Fruit fly (Drosophila melanogaster) whole organism, embryonic: ENCODE data around the gene Edg78E.

Experiments used
- BEAF-32 ChIP-seq: fragments of 200-800 bp; sonication (Bioruptor generic); optimal IDR thresholded peaks from 3 replicates; lab custom pipeline; 2017; ENCODE audit warnings: missing biosample characterization, missing genetic modification characterization, mild to moderate bottlenecking, moderate library complexity, missing genetic modification reagents
- CG1024 ChIP-seq: fragments of 200-800 bp; sonication (Bioruptor generic); IDR thresholded peaks from 2 replicates; pipeline ENCODE4 v1.3.6; 2022; ENCODE audit warnings: missing biosample characterization, missing genetic modification characterization
- CG10431 ChIP-seq: fragments of 200-800 bp; sonication (Bioruptor generic); optimal IDR thresholded peaks from 3 replicates; lab custom pipeline; 2018; ENCODE audit warnings: missing biosample characterization, mild to moderate bottlenecking, missing genetic modification characterization
- CG12104 ChIP-seq: fragments of 200-800 bp; sonication (Bioruptor generic); optimal IDR thresholded peaks from 3 replicates; lab custom pipeline; 2016; ENCODE audit warnings: missing biosample characterization, missing genetic modification characterization
- CG12155 ChIP-seq: fragments of 200-800 bp; sonication (Bioruptor generic); optimal IDR thresholded peaks from 3 replicates; lab custom pipeline; 2016; ENCODE audit warnings: missing biosample characterization, missing genetic modification characterization
- CG13624 ChIP-seq: fragments of 200-800 bp; sonication (Bioruptor generic); optimal IDR thresholded peaks from 2 replicates; lab custom pipeline; 2016; ENCODE audit warnings: missing biosample characterization, missing genetic modification characterization
- CG13894 ChIP-seq: fragments of 200-800 bp; sonication (Bioruptor generic); optimal IDR thresholded peaks from 3 replicates; lab custom pipeline; 2018; ENCODE audit warnings: missing biosample characterization, mild to moderate bottlenecking, missing genetic modification characterization, moderate library complexity
- CG14667 ChIP-seq: fragments of 200-800 bp; sonication (Bioruptor generic); IDR thresholded peaks from 2 replicates; pipeline ENCODE4 v1.3.6; 2022; ENCODE audit warnings: missing biosample characterization, missing genetic modification characterization
- CG15269 ChIP-seq: fragments of 200-800 bp; sonication (Bioruptor generic); optimal IDR thresholded peaks from 2 replicates; lab custom pipeline; 2018; ENCODE audit warnings: missing biosample characterization, mild to moderate bottlenecking, missing genetic modification characterization, moderate library complexity
- CG16863 ChIP-seq: fragments of 200-800 bp; sonication (Bioruptor generic); optimal IDR thresholded peaks from 3 replicates; lab custom pipeline; 2016; ENCODE audit warnings: missing biosample characterization, missing genetic modification characterization
- CG17361 ChIP-seq: fragments of 200-800 bp; sonication (Bioruptor generic); IDR thresholded peaks from 3 replicates; pipeline ENCODE4 v1.3.6; 2022; ENCODE audit warnings: missing biosample characterization, missing genetic modification characterization
- CG17385 ChIP-seq: fragments of 200-800 bp; sonication (Bioruptor generic); optimal IDR thresholded peaks from 3 replicates; lab custom pipeline; 2018; ENCODE audit warnings: missing biosample characterization, mild to moderate bottlenecking, missing genetic modification characterization
- CG17612 ChIP-seq: fragments of 200-800 bp; sonication (Bioruptor generic); IDR thresholded peaks from 2 replicates; pipeline ENCODE4 v1.3.6; 2022; ENCODE audit warnings: missing biosample characterization, missing genetic modification characterization
- CG1832 ChIP-seq: fragments of 200-800 bp; sonication (Bioruptor generic); optimal IDR thresholded peaks from 2 replicates; lab custom pipeline; 2017; ENCODE audit warnings: missing biosample characterization, mild to moderate bottlenecking, missing genetic modification characterization, inconsistent platforms
- CG2199 ChIP-seq: fragments of 200-800 bp; sonication (Bioruptor generic); IDR thresholded peaks from 3 replicates; pipeline ENCODE4 v1.3.6; 2022; ENCODE audit warnings: missing biosample characterization, missing genetic modification characterization
- CG6791 ChIP-seq: fragments of 200-800 bp; sonication (Bioruptor generic); IDR thresholded peaks from 3 replicates; pipeline ENCODE4 v1.3.6; 2022; ENCODE audit warnings: missing biosample characterization, missing genetic modification characterization; ENCODE audit not compliant: partially characterized antibody
- CG9437 ChIP-seq: fragments of 200-800 bp; sonication (Bioruptor generic); optimal IDR thresholded peaks from 2 replicates; lab custom pipeline; 2018; ENCODE audit warnings: missing biosample characterization, mild to moderate bottlenecking, missing genetic modification characterization
- CG9876 ChIP-seq: fragments of 200-800 bp; sonication (Bioruptor generic); optimal IDR thresholded peaks from 2 replicates; lab custom pipeline; 2016; ENCODE audit warnings: missing biosample characterization, missing genetic modification characterization
- D19B ChIP-seq: fragments of 200-800 bp; sonication (Bioruptor generic); optimal IDR thresholded peaks from 2 replicates; lab custom pipeline; 2017; ENCODE audit warnings: missing biosample characterization, mild to moderate bottlenecking, missing genetic modification characterization
- Dek ChIP-seq: fragments of 200-800 bp; sonication (Bioruptor generic); optimal IDR thresholded peaks from 3 replicates; lab custom pipeline; 2019; ENCODE audit warnings: missing biosample characterization, mild to moderate bottlenecking, missing genetic modification characterization, moderate library complexity
- Dll ChIP-seq: fragments of 200-800 bp; sonication (Bioruptor generic); IDR thresholded peaks from 4 replicates; pipeline ENCODE4 v1.3.6; 2022; ENCODE audit warnings: missing biosample characterization, missing genetic modification characterization; ENCODE audit not compliant: partially characterized antibody
- MESR4 ChIP-seq: fragments of 200-800 bp; sonication (Bioruptor generic); optimal IDR thresholded peaks from 2 replicates; lab custom pipeline; 2018; ENCODE audit warnings: missing biosample characterization, mild to moderate bottlenecking, missing genetic modification characterization, moderate library complexity
- Meics ChIP-seq: fragments of 200-800 bp; sonication (Bioruptor generic); optimal IDR thresholded peaks from 2 replicates; lab custom pipeline; 2017; ENCODE audit warnings: missing biosample characterization, mild to moderate bottlenecking, missing genetic modification characterization
- Optix ChIP-seq: fragments of 200-800 bp; sonication (Bioruptor generic); IDR thresholded peaks from 3 replicates; pipeline ENCODE4 v1.3.6; 2022; ENCODE audit warnings: missing biosample characterization, missing genetic modification characterization
- Ptx1 ChIP-seq: fragments of 200-800 bp; sonication (Bioruptor generic); IDR thresholded peaks from 2 replicates; pipeline ENCODE4 v1.3.6; 2022; ENCODE audit warnings: missing biosample characterization, missing genetic modification characterization
- Scr ChIP-seq: fragments of 200-800 bp; sonication (Bioruptor generic); IDR thresholded peaks from 2 replicates; pipeline ENCODE4 v1.3.6; 2022; ENCODE audit warnings: missing biosample characterization, missing genetic modification characterization; ENCODE audit not compliant: partially characterized antibody
- aop ChIP-seq: fragments of 200-800 bp; sonication (Bioruptor generic); IDR thresholded peaks from 2 replicates; pipeline ENCODE4 v1.3.6; 2022; ENCODE audit warnings: missing biosample characterization, missing genetic modification characterization
- ap ChIP-seq: fragments of 200-800 bp; sonication (Bioruptor generic); IDR thresholded peaks from 2 replicates; pipeline ENCODE4 v1.3.6; 2022; ENCODE audit warnings: missing biosample characterization, missing genetic modification characterization
- ase ChIP-seq: fragments of 200-800 bp; sonication (Bioruptor generic); IDR thresholded peaks from 3 replicates; pipeline ENCODE4 v1.3.6; 2022; ENCODE audit warnings: missing biosample characterization, missing genetic modification characterization
- crp ChIP-seq, 2 experiments: fragments of 200-800 bp; sonication (Bioruptor generic); optimal IDR thresholded peaks; 2 replicates in 1 of 2; 3 replicates in 1 of 2; lab custom pipeline; 2017; ENCODE audit warnings: missing biosample characterization in 2 of 2, missing genetic modification characterization in 2 of 2, mild to moderate bottlenecking in 1 of 2, moderate library complexity in 1 of 2
- dati ChIP-seq: fragments of 200-800 bp; sonication (Bioruptor generic); IDR thresholded peaks from 2 replicates; pipeline ENCODE4 v1.3.6; 2022; ENCODE audit warnings: missing biosample characterization, missing genetic modification characterization
- dm ChIP-seq: fragments of 200-800 bp; sonication (Bioruptor generic); optimal IDR thresholded peaks from 3 replicates; lab custom pipeline; 2016; ENCODE audit warnings: missing biosample characterization, missing genetic modification characterization
- gem ChIP-seq: fragments of 200-800 bp; sonication (Bioruptor generic); optimal IDR thresholded peaks from 2 replicates; lab custom pipeline; 2019; ENCODE audit warnings: missing biosample characterization, mild to moderate bottlenecking, missing genetic modification characterization, moderate library complexity
- gsb-n ChIP-seq: fragments of 200-800 bp; sonication (Bioruptor generic); optimal IDR thresholded peaks from 3 replicates; lab custom pipeline; 2018; ENCODE audit warnings: missing biosample characterization, mild to moderate bottlenecking, missing genetic modification characterization
- hth ChIP-seq: fragments of >200 bp; optimal IDR thresholded peaks from 2 replicates; lab custom pipeline; 2017; ENCODE audit warnings: inconsistent platforms
- jigr1 ChIP-seq: fragments of 200-800 bp; sonication (Bioruptor generic); IDR thresholded peaks from 3 replicates; pipeline ENCODE4 v1.3.6; 2022; ENCODE audit warnings: missing biosample characterization, missing genetic modification characterization
- kni ChIP-seq: fragments of 200-800 bp; sonication (Bioruptor generic); optimal IDR thresholded peaks from 3 replicates; lab custom pipeline; 2017; ENCODE audit warnings: mild to moderate bottlenecking, missing biosample characterization, missing genetic modification reagents, missing genetic modification characterization
- lab ChIP-seq: fragments of 200-800 bp; sonication (Bioruptor generic); optimal IDR thresholded peaks from 3 replicates; lab custom pipeline; 2017; ENCODE audit warnings: missing biosample characterization, missing genetic modification characterization, mild to moderate bottlenecking, moderate library complexity, missing genetic modification reagents
- mirr ChIP-seq: fragments of 200-800 bp; sonication (Bioruptor generic); optimal IDR thresholded peaks from 3 replicates; lab custom pipeline; 2018; ENCODE audit warnings: missing biosample characterization, mild to moderate bottlenecking, missing genetic modification characterization
- nmo ChIP-seq: fragments of 200-800 bp; sonication (Bioruptor generic); optimal IDR thresholded peaks from 2 replicates; lab custom pipeline; 2018; ENCODE audit warnings: missing biosample characterization, mild to moderate bottlenecking, missing genetic modification characterization, moderate library complexity
- pfk ChIP-seq: fragments of 200-800 bp; sonication (Bioruptor generic); optimal IDR thresholded peaks from 2 replicates; lab custom pipeline; 2018; ENCODE audit warnings: missing biosample characterization, mild to moderate bottlenecking, missing genetic modification characterization, moderate library complexity
- salm ChIP-seq: fragments of 200-800 bp; sonication (Bioruptor generic); optimal IDR thresholded peaks from 2 replicates; lab custom pipeline; 2018; ENCODE audit warnings: missing biosample characterization, mild to moderate bottlenecking, missing genetic modification characterization
- sc ChIP-seq, 3 experiments: fragments of >200 bp in 2 of 3; fragments of 200-800 bp in 1 of 3; sonication (Bioruptor generic) in 1 of 3; optimal IDR thresholded peaks; 2 replicates in 2 of 3; 3 replicates in 1 of 3; lab custom pipeline; 2017; ENCODE audit warnings: mild to moderate bottlenecking in 1 of 3, missing biosample characterization in 1 of 3, missing genetic modification characterization in 1 of 3, missing genetic modification reagents in 1 of 3
- seq ChIP-seq: fragments of 200-800 bp; sonication (Bioruptor generic); IDR thresholded peaks from 2 replicates; pipeline ENCODE4 v1.3.6; 2022; ENCODE audit warnings: missing biosample characterization, missing genetic modification characterization
- ssp ChIP-seq: fragments of 200-800 bp; sonication (Bioruptor generic); IDR thresholded peaks from 2 replicates; pipeline ENCODE4 v1.3.6; 2022; ENCODE audit warnings: missing biosample characterization, missing genetic modification characterization
- tgo ChIP-seq: fragments of 200-800 bp; sonication (Bioruptor generic); IDR thresholded peaks from 3 replicates; pipeline ENCODE4 v1.3.6; 2022; ENCODE audit warnings: missing biosample characterization, missing genetic modification characterization
- tio ChIP-seq: fragments of 200-800 bp; sonication (Bioruptor generic); optimal IDR thresholded peaks from 2 replicates; lab custom pipeline; 2017; ENCODE audit warnings: missing biosample characterization, missing genetic modification characterization, inconsistent platforms
- twi ChIP-seq: fragments of 200-800 bp; optimal IDR thresholded peaks from 2 replicates; lab custom pipeline; 2019; ENCODE audit warnings: missing biosample characterization, mild to moderate bottlenecking, missing genetic modification characterization, moderate library complexity
- yki ChIP-seq: fragments of >200 bp; optimal IDR thresholded peaks from 3 replicates; lab custom pipeline; 2018
- zfh2 ChIP-seq: fragments of 200-800 bp; sonication (Bioruptor generic); optimal IDR thresholded peaks from 2 replicates; lab custom pipeline; 2016; ENCODE audit warnings: missing biosample characterization, missing genetic modification characterization

The Edg78E gene

dm6 chr3L:21304400-21304799, 6.8 kb upstream of the Edg78E start, which contains the start of the genes CG11309 and CG7632 (continued):
- TF ChIP-seq tio (peak; percentile 94), MESR4 (GFP tag; lab: Kevin White, UChicago) (peak; percentile 95), CG17612 (GFP tag; lab: Robert Waterston, UW) (peak; percentile 93), salm (tag; lab: Kevin White, UChicago) (peak; percentile 100), dati (peak; percentile 95), CG2199 (GFP tag; lab: Robert Waterston, UW) (peak; percentile 98), CG9437 (GFP tag; lab: Kevin White, UChicago) (peak; percentile 96), hth (lab: Kevin White, UChicago) (no peak), tgo (GFP tag; lab: Robert Waterston, UW) (peak; percentile 97), dm (GFP tag; lab: Kevin White, UChicago) (peak; percentile 98), jigr1 (GFP tag; lab: Robert Waterston, UW) (peak; percentile 75; the same call in 2 of the 3 replicates), zfh2 (GFP tag; lab: Kevin White, UChicago) (peak; percentile 97), CG1024 (GFP tag; lab: Robert Waterston, UW) (peak; percentile 95), Scr (GFP tag; lab: Robert Waterston, UW) (peak; percentile 39), CG13624 (GFP tag; lab: Kevin White, UChicago) (peak; percentile 99), Ptx1 (peak; percentile 96), gem (tag; lab: Kevin White, UChicago) (peak; percentile 100), pfk (GFP tag; lab: Kevin White, UChicago) (peak; percentile 88), CG16863 (GFP tag; lab: Kevin White, UChicago) (peak; percentile 98), kni (peak; percentile 100), CG10431 (peak; percentile 98), Optix (GFP tag; lab: Robert Waterston, UW) (peak; percentile 89), mirr (GFP tag; lab: Kevin White, UChicago) (peak; percentile 100), gsb-n (peak; percentile 99), Dll (GFP tag; lab: Robert Waterston, UW) (peak; percentile 49; the same call in 1 of the 4 replicates), seq (GFP tag; lab: Robert Waterston, UW) (peak; percentile 97), CG12155 (GFP tag; lab: Kevin White, UChicago) (peak; percentile 97), crp (GFP tag; optimal IDR thresholded peaks at IDR 0.05; lab: Kevin White, UChicago) (peak; percentile 58 to 88), CG13894 (tag; lab: Kevin White, UChicago) (peak; percentile 99), D19B (GFP tag; lab: Kevin White, UChicago) (peak; percentile 95), CG12104 (GFP tag; lab: Kevin White, UChicago) (peak; percentile 100), CG14667 (GFP tag; lab: Robert Waterston, UW) (peak; percentile 89), twi (tag; lab: Kevin White, UChicago) (peak; percentile 99), BEAF-32 (GFP tag; lab: Kevin White, UChicago) (peak; percentile 41), ssp (GFP tag; lab: Robert Waterston, UW) (peak; percentile 82), Meics (GFP tag; lab: Kevin White, UChicago) (peak; percentile 99), ase (peak; percentile 97), CG6791 (GFP tag; lab: Robert Waterston, UW) (0 out of 3 replicates have a peak, but pooled peaks have one; percentile 33), CG9876 (GFP tag; lab: Kevin White, UChicago) (peak; percentile 94), lab (GFP tag; lab: Kevin White, UChicago) (peak; percentile 100), CG17361 (GFP tag; lab: Robert Waterston, UW) (peak; percentile 99), CG1832 (GFP tag; lab: Kevin White, UChicago) (no peak), sc (optimal IDR thresholded peaks at IDR 0.05; lab: Kevin White, UChicago) (no peak), sc (GFP tag; optimal IDR thresholded peaks at IDR 0.05; lab: Kevin White, UChicago) (peak; percentile 99), CG17385 (GFP tag; lab: Kevin White, UChicago) (peak; percentile 99), ap (peak; percentile 97), aop (GFP tag; lab: Robert Waterston, UW) (peak; percentile 92), Dek (tag; lab: Kevin White, UChicago) (peak; percentile 99), CG15269 (tag; lab: Kevin White, UChicago) (peak; percentile 99), nmo (peak; percentile 100), yki (peak; percentile 57)
